Fruit fly (Drosophila melanogaster) whole organism, embryonic: ENCODE results near the gene CG8312.

Experiments used
- Abd-B ChIP-seq: fragments of 200-800 bp; sonication (Bioruptor generic); optimal IDR thresholded peaks from 2 replicates; lab custom pipeline; 2018; ENCODE audit warnings: missing biosample characterization, mild to moderate bottlenecking, missing genetic modification characterization, moderate library complexity
- B-H1 ChIP-seq: fragments of 200-800 bp; sonication (Bioruptor generic); IDR thresholded peaks from 3 replicates; pipeline ENCODE4 v1.3.6; 2022; ENCODE audit warnings: missing biosample characterization, missing genetic modification characterization
- CG10147 ChIP-seq: fragments of 200-800 bp; sonication (Bioruptor generic); optimal IDR thresholded peaks from 2 replicates; lab custom pipeline; 2019; ENCODE audit warnings: missing biosample characterization, mild to moderate bottlenecking, missing genetic modification characterization, moderate library complexity
- CG10209 ChIP-seq: fragments of 200-800 bp; sonication (Bioruptor generic); optimal IDR thresholded peaks from 3 replicates; lab custom pipeline; 2017; ENCODE audit warnings: missing biosample characterization, mild to moderate bottlenecking, missing genetic modification characterization, missing genetic modification reagents
- CG10267 ChIP-seq: fragments of 200-800 bp; sonication (Bioruptor generic); optimal IDR thresholded peaks from 2 replicates; lab custom pipeline; 2018; ENCODE audit warnings: missing biosample characterization, mild to moderate bottlenecking, missing genetic modification characterization, moderate library complexity
- CG11723 ChIP-seq: fragments of 200-800 bp; sonication (Bioruptor generic); optimal IDR thresholded peaks from 2 replicates; lab custom pipeline; 2017; ENCODE audit warnings: missing biosample characterization, mild to moderate bottlenecking, missing genetic modification characterization
- CG12219 ChIP-seq: fragments of 200-800 bp; sonication (Bioruptor generic); optimal IDR thresholded peaks from 3 replicates; lab custom pipeline; 2018; ENCODE audit warnings: missing biosample characterization, mild to moderate bottlenecking, missing genetic modification characterization
- CG12769 ChIP-seq: fragments of 200-800 bp; sonication (Bioruptor generic); optimal IDR thresholded peaks from 2 replicates; lab custom pipeline; 2019; ENCODE audit warnings: missing biosample characterization, mild to moderate bottlenecking, missing genetic modification characterization, moderate library complexity
- CG14860 ChIP-seq: fragments of 200-800 bp; sonication (Bioruptor generic); IDR thresholded peaks from 3 replicates; pipeline ENCODE4 v1.3.6; 2022; ENCODE audit warnings: missing biosample characterization, missing genetic modification characterization; ENCODE audit not compliant: partially characterized antibody
- CG17612 ChIP-seq: fragments of 200-800 bp; sonication (Bioruptor generic); IDR thresholded peaks from 2 replicates; pipeline ENCODE4 v1.3.6; 2022; ENCODE audit warnings: missing biosample characterization, missing genetic modification characterization
- CG17802 ChIP-seq: fragments of 200-800 bp; sonication (Bioruptor generic); optimal IDR thresholded peaks from 2 replicates; lab custom pipeline; 2018; ENCODE audit warnings: missing biosample characterization, mild to moderate bottlenecking, missing genetic modification characterization, moderate library complexity
- CG2199 ChIP-seq: fragments of 200-800 bp; sonication (Bioruptor generic); IDR thresholded peaks from 3 replicates; pipeline ENCODE4 v1.3.6; 2022; ENCODE audit warnings: missing biosample characterization, missing genetic modification characterization
- CG33213 ChIP-seq: fragments of 200-800 bp; sonication (Bioruptor generic); optimal IDR thresholded peaks from 3 replicates; lab custom pipeline; 2016; ENCODE audit warnings: missing biosample characterization, missing genetic modification characterization
- CG4282 ChIP-seq: fragments of 200-800 bp; sonication (Bioruptor generic); optimal IDR thresholded peaks from 2 replicates; lab custom pipeline; 2016; ENCODE audit warnings: missing biosample characterization, missing genetic modification characterization
- CG5245 ChIP-seq: fragments of 200-800 bp; sonication (Bioruptor generic); optimal IDR thresholded peaks from 3 replicates; lab custom pipeline; 2016; ENCODE audit warnings: missing biosample characterization, missing genetic modification characterization
- CG7357 ChIP-seq: fragments of 200-800 bp; sonication (Bioruptor generic); IDR thresholded peaks from 3 replicates; pipeline ENCODE4 v1.3.6; 2022; ENCODE audit warnings: missing biosample characterization, missing genetic modification characterization
- CG8281 ChIP-seq: fragments of 200-800 bp; sonication (Bioruptor generic); optimal IDR thresholded peaks from 2 replicates; lab custom pipeline; 2018; ENCODE audit warnings: missing biosample characterization, mild to moderate bottlenecking, missing genetic modification characterization, moderate library complexity
- CG8290 ChIP-seq, 3 experiments: fragments of 200-800 bp; sonication (Bioruptor generic); optimal IDR thresholded peaks; 2 replicates each; lab custom pipeline; 2016 to 2019; ENCODE audit warnings: missing biosample characterization in 3 of 3, missing genetic modification characterization in 3 of 3, mild to moderate bottlenecking in 2 of 3, moderate library complexity in 1 of 3
- CG8765 ChIP-seq: fragments of 200-800 bp; sonication (Bioruptor generic); IDR thresholded peaks from 2 replicates; pipeline ENCODE4 v1.3.6; 2022; ENCODE audit warnings: missing biosample characterization, missing genetic modification characterization
- CG9876 ChIP-seq: fragments of 200-800 bp; sonication (Bioruptor generic); optimal IDR thresholded peaks from 2 replicates; lab custom pipeline; 2016; ENCODE audit warnings: missing biosample characterization, missing genetic modification characterization
- Chrac-16 ChIP-seq: fragments of 200-800 bp; sonication (Bioruptor generic); optimal IDR thresholded peaks from 3 replicates; lab custom pipeline; 2016; ENCODE audit warnings: missing biosample characterization, missing genetic modification characterization
- D ChIP-seq, 2 experiments: fragments of 200-800 bp in 1 of 2; fragments of >200 bp in 1 of 2; sonication (Bioruptor generic) in 1 of 2; optimal IDR thresholded peaks; 2 replicates in 1 of 2; 3 replicates in 1 of 2; lab custom pipeline; 2017; ENCODE audit warnings: mild to moderate bottlenecking in 1 of 2, missing biosample characterization in 1 of 2, missing genetic modification characterization in 1 of 2, missing genetic modification reagents in 1 of 2
- Drgx ChIP-seq: fragments of 200-800 bp; sonication (Bioruptor generic); IDR thresholded peaks from 2 replicates; pipeline ENCODE4 v1.3.6; 2022; ENCODE audit warnings: missing biosample characterization, missing genetic modification characterization
- Hsf ChIP-seq: fragments of 200-800 bp; sonication (Bioruptor generic); optimal IDR thresholded peaks from 3 replicates; lab custom pipeline; 2016; ENCODE audit warnings: missing biosample characterization, missing genetic modification characterization
- Six4 ChIP-seq: fragments of 200-800 bp; sonication (Bioruptor generic); optimal IDR thresholded peaks from 2 replicates; lab custom pipeline; 2016; ENCODE audit warnings: missing biosample characterization, missing genetic modification characterization
- ara ChIP-seq: fragments of 200-800 bp; sonication (Bioruptor generic); IDR thresholded peaks from 2 replicates; pipeline ENCODE4 v1.3.6; 2022; ENCODE audit warnings: missing biosample characterization, missing genetic modification characterization
- az2 ChIP-seq: fragments of 200-800 bp; sonication (Bioruptor generic); optimal IDR thresholded peaks from 3 replicates; lab custom pipeline; 2016; ENCODE audit warnings: missing biosample characterization, missing genetic modification characterization
- cwo ChIP-seq: fragments of 200-800 bp; sonication (Bioruptor generic); optimal IDR thresholded peaks from 3 replicates; lab custom pipeline; 2017; ENCODE audit warnings: missing biosample characterization, missing genetic modification characterization, mild to moderate bottlenecking, moderate library complexity, missing genetic modification reagents
- eve ChIP-seq, 2 experiments: fragments of >200 bp; optimal IDR thresholded peaks; 2 replicates each; lab custom pipeline; 2017; ENCODE audit warnings: missing biosample characterization in 2 of 2, missing genetic modification characterization in 2 of 2
- fd96Cb ChIP-seq: fragments of 200-800 bp; sonication (Bioruptor generic); optimal IDR thresholded peaks from 2 replicates; lab custom pipeline; 2018; ENCODE audit warnings: missing biosample characterization, mild to moderate bottlenecking, missing genetic modification characterization, moderate library complexity
- fu2 ChIP-seq: fragments of 200-800 bp; sonication (Bioruptor generic); optimal IDR thresholded peaks from 2 replicates; lab custom pipeline; 2016; ENCODE audit warnings: missing biosample characterization, missing genetic modification characterization
- gcm2 ChIP-seq: fragments of 200-800 bp; sonication (Bioruptor generic); optimal IDR thresholded peaks from 2 replicates; lab custom pipeline; 2016; ENCODE audit warnings: missing biosample characterization, missing genetic modification characterization
- hbn ChIP-seq: fragments of 200-800 bp; sonication (Bioruptor generic); IDR thresholded peaks from 2 replicates; pipeline ENCODE4 v1.3.6; 2022; ENCODE audit warnings: missing biosample characterization, missing genetic modification characterization; ENCODE audit not compliant: partially characterized antibody
- her ChIP-seq: fragments of 200-800 bp; sonication (Bioruptor generic); optimal IDR thresholded peaks from 2 replicates; lab custom pipeline; 2016; ENCODE audit warnings: missing biosample characterization, missing genetic modification characterization
- inv ChIP-seq: fragments of 200-800 bp; sonication (Bioruptor generic); IDR thresholded peaks from 2 replicates; pipeline ENCODE4 v1.3.6; 2022; ENCODE audit warnings: missing biosample characterization, missing genetic modification characterization; ENCODE audit not compliant: partially characterized antibody
- jumu ChIP-seq: fragments of 200-800 bp; sonication (Bioruptor generic); optimal IDR thresholded peaks from 3 replicates; lab custom pipeline; 2016; ENCODE audit warnings: missing biosample characterization, missing genetic modification characterization
- lab ChIP-seq: fragments of 200-800 bp; sonication (Bioruptor generic); optimal IDR thresholded peaks from 3 replicates; lab custom pipeline; 2017; ENCODE audit warnings: missing biosample characterization, missing genetic modification characterization, mild to moderate bottlenecking, moderate library complexity, missing genetic modification reagents
- lola ChIP-seq, 3 experiments: fragments of >200 bp in 2 of 3; fragments of 200-800 bp in 1 of 3; sonication (Bioruptor generic) in 1 of 3; optimal IDR thresholded peaks; 2 replicates each; lab custom pipeline; 2017 to 2019; ENCODE audit warnings: missing biosample characterization in 3 of 3, missing genetic modification characterization in 3 of 3, mild to moderate bottlenecking in 1 of 3, moderate library complexity in 1 of 3
- lov ChIP-seq, 2 experiments: fragments of 200-800 bp in 1 of 2; fragments of >200 bp in 1 of 2; sonication (Bioruptor generic) in 1 of 2; IDR thresholded peaks in 1 of 2; optimal IDR thresholded peaks in 1 of 2; 2 replicates in 1 of 2; 3 replicates in 1 of 2; pipeline versions ENCODE4 v1.3.6 to Lab custom; 2017 to 2022; ENCODE audit warnings: missing biosample characterization in 1 of 2, missing genetic modification characterization in 1 of 2
- maf-S ChIP-seq: fragments of 200-800 bp; sonication (Bioruptor generic); optimal IDR thresholded peaks from 2 replicates; lab custom pipeline; 2016; ENCODE audit warnings: missing biosample characterization, missing genetic modification characterization
- oc ChIP-seq: fragments of 200-800 bp; sonication (Bioruptor generic); optimal IDR thresholded peaks from 2 replicates; lab custom pipeline; 2018; ENCODE audit warnings: missing biosample characterization, mild to moderate bottlenecking, missing genetic modification characterization, moderate library complexity
- p53 ChIP-seq: fragments of 200-800 bp; sonication (Bioruptor generic); optimal IDR thresholded peaks from 2 replicates; lab custom pipeline; 2016; ENCODE audit warnings: missing biosample characterization, missing genetic modification characterization
- pan ChIP-seq, 4 experiments: fragments of >200 bp in 3 of 4; fragments of 200-800 bp in 1 of 4; sonication (Bioruptor generic) in 1 of 4; optimal IDR thresholded peaks in 3 of 4; IDR thresholded peaks in 1 of 4; 2 replicates each; pipeline versions ENCODE4 v1.3.6 to Lab custom; 2017 to 2022; ENCODE audit warnings: missing biosample characterization in 2 of 4, missing genetic modification characterization in 2 of 4, mixed read lengths in 1 of 4
- rib ChIP-seq: fragments of 200-800 bp; sonication (Bioruptor generic); IDR thresholded peaks from 2 replicates; pipeline ENCODE4 v1.3.6; 2022; ENCODE audit warnings: missing biosample characterization, missing genetic modification characterization
- sens ChIP-seq: fragments of 200-800 bp; sonication (Bioruptor generic); peaks from one replicate; lab custom pipeline; 2016; ENCODE audit warnings: missing biosample characterization, missing genetic modification characterization
- slbo ChIP-seq: fragments of 200-800 bp; sonication (Bioruptor generic); IDR thresholded peaks from 2 replicates; pipeline ENCODE4 v1.3.6; 2022; ENCODE audit warnings: missing biosample characterization, missing genetic modification characterization
- tio ChIP-seq: fragments of 200-800 bp; sonication (Bioruptor generic); optimal IDR thresholded peaks from 2 replicates; lab custom pipeline; 2017; ENCODE audit warnings: missing biosample characterization, missing genetic modification characterization, inconsistent platforms
- vvl ChIP-seq: fragments of 200-800 bp; sonication (Bioruptor generic); IDR thresholded peaks from 2 replicates; pipeline ENCODE4 v1.3.6; 2022; ENCODE audit warnings: missing biosample characterization, missing genetic modification characterization

CG8312 gene

DNA sequence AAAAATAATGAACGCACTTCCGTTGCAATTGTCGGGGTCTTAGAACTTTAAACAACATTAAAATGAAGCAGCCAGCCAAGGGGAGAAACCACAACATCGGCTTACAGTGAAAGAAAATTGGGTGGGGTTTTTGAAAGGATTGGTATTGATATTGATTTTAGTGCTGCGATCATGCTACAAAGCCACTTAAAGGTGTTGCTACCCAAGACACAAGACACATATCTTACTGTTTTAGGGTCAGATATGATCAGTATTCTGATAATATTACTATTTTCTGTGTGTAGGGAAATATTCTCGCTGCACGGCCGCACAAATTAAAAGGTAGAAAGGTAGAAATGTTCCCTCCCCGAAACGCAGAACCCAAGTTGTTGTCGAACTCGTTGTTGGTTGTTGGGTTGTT lies 14.0 kb downstream of the CG8312 start (continued):
- TF ChIP-seq cwo (GFP tag; lab: Kevin White, UChicago) = no peak
- no peak for TF ChIP-seq CG9876 (GFP tag; lab: Kevin White, UChicago)
- TF ChIP-seq sens (GFP tag; lab: Kevin White, UChicago) = peak; percentile 93
- TF ChIP-seq CG7357 (GFP tag; lab: Robert Waterston, UW) = peak; percentile 20; the same call in 1 of the 3 replicates
- no peak for TF ChIP-seq lov (optimal IDR thresholded peaks at IDR 0.05; lab: Kevin White, UChicago)
- peak; percentile 77; the same call in 2 of the 3 replicates for TF ChIP-seq lov (GFP tag; IDR thresholded peaks at IDR 0.05; lab: Robert Waterston, UW)
- TF ChIP-seq CG12219 = no peak
- TF ChIP-seq CG5245 (GFP tag; lab: Kevin White, UChicago) = peak; percentile 45
- peak; percentile 71; the same call in 2 of the 3 replicates for TF ChIP-seq CG2199 (GFP tag; lab: Robert Waterston, UW)
- TF ChIP-seq gcm2 (GFP tag; lab: Kevin White, UChicago) = no peak
- TF ChIP-seq CG12769 (tag; lab: Kevin White, UChicago) = no peak
- TF ChIP-seq lab (GFP tag; lab: Kevin White, UChicago) = peak; percentile 2
- TF ChIP-seq maf-S = no peak
- TF ChIP-seq vvl (GFP tag; lab: Robert Waterston, UW) = peak; percentile 61; the same call in 1 of the 2 replicates
- TF ChIP-seq CG17612 (GFP tag; lab: Robert Waterston, UW) = no peak
- TF ChIP-seq pan (optimal IDR thresholded peaks at IDR 0.05; lab: Kevin White, UChicago) = no peak
- peak in 1 of 2 experiments; percentile 47 for TF ChIP-seq pan (GFP tag; optimal IDR thresholded peaks at IDR 0.05 in 1 of 2, IDR thresholded peaks at IDR 0.05 in 1 of 2)
- no peak for TF ChIP-seq CG14860 (GFP tag; lab: Robert Waterston, UW)
- TF ChIP-seq Abd-B (GFP tag; lab: Kevin White, UChicago) = peak; percentile 23
- no peak for TF ChIP-seq CG8281
- TF ChIP-seq CG8290 (GFP tag; optimal IDR thresholded peaks at IDR 0.05; lab: Kevin White, UChicago) = peak; percentile 3
- no peak for TF ChIP-seq CG8290 (tag; optimal IDR thresholded peaks at IDR 0.05; lab: Kevin White, UChicago)
- peak; percentile 25 for TF ChIP-seq CG33213 (GFP tag; lab: Kevin White, UChicago)
- TF ChIP-seq eve (GFP tag; optimal IDR thresholded peaks at IDR 0.05; lab: Kevin White, UChicago) = peak in 1 of 2 experiments; percentile 41
- TF ChIP-seq tio (GFP tag; lab: Kevin White, UChicago) = peak; percentile 43
- TF ChIP-seq ara (GFP tag; lab: Robert Waterston, UW) = peak; percentile 73
- no peak for TF ChIP-seq CG17802
- TF ChIP-seq CG11723 = peak; percentile 1
- TF ChIP-seq jumu (GFP tag; lab: Kevin White, UChicago) = peak; percentile 35
- TF ChIP-seq az2 (GFP tag; lab: Kevin White, UChicago) = peak; percentile 31
- no peak for TF ChIP-seq p53 (GFP tag; lab: Kevin White, UChicago)
- TF ChIP-seq rib (GFP tag; lab: Robert Waterston, UW) = no peak
- TF ChIP-seq oc (tag; lab: Kevin White, UChicago) = no peak
- TF ChIP-seq Six4 = peak; percentile 12
- no peak for TF ChIP-seq D (optimal IDR thresholded peaks at IDR 0.05; lab: Kevin White, UChicago)
- peak; percentile 51 for TF ChIP-seq D (GFP tag; optimal IDR thresholded peaks at IDR 0.05; lab: Kevin White, UChicago)
- TF ChIP-seq slbo (GFP tag; lab: Robert Waterston, UW) = 0 out of 2 replicates have a peak, but pooled peaks have one; percentile 3
- no peak for TF ChIP-seq B-H1 (GFP tag; lab: Robert Waterston, UW)
- peak; percentile 46; the same call in 1 of the 2 replicates for TF ChIP-seq Drgx (GFP tag; lab: Robert Waterston, UW)
- peak; percentile 38; the same call in 1 of the 2 replicates for TF ChIP-seq CG8765
- no peak for TF ChIP-seq inv
- TF ChIP-seq Hsf (GFP tag; lab: Kevin White, UChicago) = peak; percentile 21
- TF ChIP-seq CG10267 (tag; lab: Kevin White, UChicago) = peak; percentile 52
- no peak for TF ChIP-seq hbn (GFP tag; lab: Robert Waterston, UW)
- peak; percentile 60 for TF ChIP-seq fd96Cb (tag; lab: Kevin White, UChicago)
- no peak for TF ChIP-seq CG10147 (GFP tag; lab: Kevin White, UChicago)
- no peak for TF ChIP-seq fu2 (GFP tag; lab: Kevin White, UChicago)
- no peak for TF ChIP-seq her
- no peak for TF ChIP-seq CG10209 (GFP tag; lab: Kevin White, UChicago)
- no peak for TF ChIP-seq CG4282 (GFP tag; lab: Kevin White, UChicago)
- peak in 1 of 3 experiments; percentile 71 for TF ChIP-seq lola (GFP tag; optimal IDR thresholded peaks at IDR 0.05; lab: Kevin White, UChicago)
- TF ChIP-seq Chrac-16 (GFP tag; lab: Kevin White, UChicago) = peak; percentile 36
